Fruit fly (Drosophila melanogaster) whole organism, adult: Measurements from ENCODE around the gene Snoo.

ENCODE experiments used
- CG11617 ChIP-seq: fragments of 200-800 bp; sonication (Bioruptor generic); optimal IDR thresholded peaks from 2 replicates; lab custom pipeline; 2017; ENCODE audit warnings: mild to moderate bottlenecking, missing biosample characterization, missing genetic modification reagents, missing genetic modification characterization
- CG12768 ChIP-seq: fragments of 200-800 bp; sonication (Bioruptor generic); optimal IDR thresholded peaks from 2 replicates; lab custom pipeline; 2017; ENCODE audit warnings: missing biosample characterization, missing genetic modification characterization, mild to moderate bottlenecking, moderate library complexity, missing genetic modification reagents
- CG14711 ChIP-seq: fragments of 200-800 bp; sonication (Bioruptor generic); optimal IDR thresholded peaks from 2 replicates; lab custom pipeline; 2018; ENCODE audit warnings: missing biosample characterization, mild to moderate bottlenecking, missing genetic modification characterization, moderate library complexity
- CG1620 ChIP-seq: fragments of 200-800 bp; sonication (Bioruptor generic); optimal IDR thresholded peaks from 2 replicates; lab custom pipeline; 2016; ENCODE audit warnings: missing biosample characterization, missing genetic modification characterization
- CG33017 ChIP-seq: fragments of 200-800 bp; sonication (Bioruptor generic); optimal IDR thresholded peaks from 2 replicates; lab custom pipeline; 2018; ENCODE audit warnings: missing biosample characterization, mild to moderate bottlenecking, missing genetic modification characterization, moderate library complexity
- CG5204 ChIP-seq: fragments of 200-800 bp; sonication (Bioruptor generic); optimal IDR thresholded peaks from 2 replicates; lab custom pipeline; 2016; ENCODE audit warnings: missing biosample characterization, missing genetic modification characterization
- CG7045 ChIP-seq: fragments of 200-800 bp; sonication (Bioruptor generic); optimal IDR thresholded peaks from 2 replicates; lab custom pipeline; 2017; ENCODE audit warnings: missing biosample characterization, mild to moderate bottlenecking, missing genetic modification characterization
- CG7101 ChIP-seq: fragments of 200-800 bp; sonication (Bioruptor generic); optimal IDR thresholded peaks from 2 replicates; lab custom pipeline; 2018; ENCODE audit warnings: missing biosample characterization, mild to moderate bottlenecking, missing genetic modification characterization, moderate library complexity
- Clk ChIP-seq: fragments of 200-800 bp; sonication (Bioruptor generic); optimal IDR thresholded peaks from 2 replicates; lab custom pipeline; 2017; ENCODE audit warnings: missing biosample characterization, missing genetic modification characterization
- Crg-1 ChIP-seq: fragments of 200-800 bp; sonication (Bioruptor generic); optimal IDR thresholded peaks from 2 replicates; lab custom pipeline; 2016; ENCODE audit warnings: missing biosample characterization, missing genetic modification characterization
- Hr96 ChIP-seq: fragments of 200-800 bp; sonication (Bioruptor generic); optimal IDR thresholded peaks from 2 replicates; lab custom pipeline; 2016; ENCODE audit warnings: missing biosample characterization, missing genetic modification characterization
- Mnt ChIP-seq: fragments of 200-800 bp; sonication (Bioruptor generic); optimal IDR thresholded peaks from 2 replicates; lab custom pipeline; 2016; ENCODE audit warnings: missing biosample characterization, mild to moderate bottlenecking, missing genetic modification characterization
- bab1 ChIP-seq: fragments of 200-800 bp; sonication (Bioruptor generic); optimal IDR thresholded peaks from 3 replicates; lab custom pipeline; 2019; ENCODE audit warnings: missing biosample characterization, mild to moderate bottlenecking, missing genetic modification characterization, moderate library complexity
- cic ChIP-seq: fragments of 200-800 bp; sonication (Bioruptor generic); optimal IDR thresholded peaks from 2 replicates; lab custom pipeline; 2017; ENCODE audit warnings: missing biosample characterization, mild to moderate bottlenecking, missing genetic modification characterization, moderate library complexity
- cnc ChIP-seq, 2 experiments: fragments of >200 bp; optimal IDR thresholded peaks; 2 replicates each; lab custom pipeline; 2017
- kay ChIP-seq: fragments of 200-800 bp; sonication (Bioruptor generic); peaks from one replicate; lab custom pipeline; 2016; ENCODE audit warnings: missing biosample characterization, missing genetic modification characterization, borderline replicate concordance
- ovo ChIP-seq: fragments of 200-800 bp; sonication (Bioruptor generic); optimal IDR thresholded peaks from 2 replicates; lab custom pipeline; 2016; ENCODE audit warnings: missing biosample characterization, missing genetic modification characterization
- pad ChIP-seq: fragments of 200-800 bp; sonication (Bioruptor generic); optimal IDR thresholded peaks from 3 replicates; lab custom pipeline; 2017; ENCODE audit warnings: missing biosample characterization, missing genetic modification characterization, mild to moderate bottlenecking, moderate library complexity, missing genetic modification reagents
- tj ChIP-seq: fragments of 200-800 bp; sonication (Bioruptor generic); optimal IDR thresholded peaks from 3 replicates; lab custom pipeline; 2017; ENCODE audit warnings: missing biosample characterization, mild to moderate bottlenecking, missing genetic modification characterization, moderate library complexity
- toe ChIP-seq: fragments of 200-800 bp; sonication (Bioruptor generic); optimal IDR thresholded peaks from 2 replicates; lab custom pipeline; 2016; ENCODE audit warnings: missing biosample characterization, missing genetic modification characterization

The Snoo gene

DNA sequence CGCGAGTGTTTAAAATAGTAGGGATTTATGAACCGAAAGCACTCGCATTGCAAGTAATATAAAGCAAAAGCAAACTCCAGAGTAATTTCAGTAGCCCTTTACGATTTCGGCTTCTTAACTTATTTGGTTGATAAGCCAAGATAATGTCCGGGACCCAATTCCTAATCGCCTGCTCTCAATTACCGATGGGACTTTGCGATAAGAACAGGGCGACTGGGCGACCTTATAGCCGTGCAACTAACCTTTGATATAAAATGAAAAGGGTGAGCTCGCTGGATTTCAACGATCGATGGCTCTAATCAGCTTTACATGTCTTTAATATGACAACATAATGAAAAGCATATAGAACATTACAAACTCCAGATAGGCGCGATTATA lies 14.1 kb upstream of the Snoo start, which contains the start of gene CG7227:
Gene CG7227 (minus strand): TSS at position 72 of the 378 bp plus-strand sequence.
- TF ChIP-seq cic (GFP tag; lab: Kevin White, UChicago) (no peak), Hr96 (no peak), CG12768 (GFP tag; lab: Kevin White, UChicago) (no peak), CG5204 (GFP tag; lab: Kevin White, UChicago) (no peak), CG7045 (GFP tag; lab: Kevin White, UChicago) (no peak), CG33017 (tag; lab: Kevin White, UChicago) (no peak), Mnt (GFP tag; lab: Kevin White, UChicago) (no peak), ovo (no peak), pad (GFP tag; lab: Kevin White, UChicago) (no peak), tj (GFP tag; lab: Kevin White, UChicago) (no peak)

DNA sequence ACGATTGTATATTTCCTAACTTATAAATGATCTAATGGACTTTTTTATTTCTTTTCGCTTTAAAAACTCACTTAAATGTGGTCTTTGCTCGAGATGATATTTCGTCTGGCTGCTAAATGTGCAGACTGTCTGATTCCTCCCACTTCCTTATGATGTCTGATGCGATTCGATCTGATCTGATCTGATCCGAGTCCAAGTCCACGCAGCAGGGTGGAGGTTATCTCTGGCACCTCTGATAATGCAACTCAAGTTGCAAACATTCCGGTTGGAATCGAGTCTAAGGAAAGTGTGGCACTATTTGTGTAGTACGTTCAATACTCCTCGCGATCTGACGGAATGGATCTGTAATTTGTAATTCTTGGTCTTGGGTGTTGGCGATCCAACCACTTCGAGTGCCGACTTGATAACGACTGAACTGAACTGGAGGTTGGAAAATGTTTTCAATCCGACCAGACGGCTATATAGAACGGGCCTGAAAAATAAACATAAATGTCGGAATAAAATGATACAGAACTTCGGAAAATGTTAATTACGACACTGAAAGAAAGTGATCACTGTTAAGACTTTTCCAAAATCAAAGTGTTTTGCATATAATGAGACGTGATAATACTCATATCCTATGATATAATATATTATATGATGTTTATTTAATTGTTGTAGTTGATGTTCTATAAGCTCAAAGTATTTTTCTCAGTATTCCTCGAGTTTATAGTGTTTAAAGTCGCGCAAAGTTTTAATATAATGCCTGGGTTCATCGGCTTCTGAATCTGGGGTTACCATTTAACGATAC lies 13.5 kb upstream of the Snoo start:
- TF ChIP-seq kay (GFP tag; lab: Kevin White, UChicago): no peak
- TF ChIP-seq cnc (optimal IDR thresholded peaks at IDR 0.05; lab: Kevin White, UChicago): no peak
- TF ChIP-seq Mnt (GFP tag; lab: Kevin White, UChicago): no peak
- TF ChIP-seq CG33017 (tag; lab: Kevin White, UChicago): no peak
- no peak for TF ChIP-seq cic (GFP tag; lab: Kevin White, UChicago)
- no peak for TF ChIP-seq CG5204 (GFP tag; lab: Kevin White, UChicago)
- TF ChIP-seq CG1620 (GFP tag; lab: Kevin White, UChicago): no peak
- no peak for TF ChIP-seq CG7101 (tag; lab: Kevin White, UChicago)
- no peak for TF ChIP-seq pad (GFP tag; lab: Kevin White, UChicago)
- TF ChIP-seq Hr96: no peak
- TF ChIP-seq toe: no peak
- no peak for TF ChIP-seq Clk (GFP tag; lab: Kevin White, UChicago)
- no peak for TF ChIP-seq CG14711 (tag; lab: Kevin White, UChicago)
- TF ChIP-seq bab1 (GFP tag; lab: Kevin White, UChicago): no peak
- no peak for TF ChIP-seq ovo
- TF ChIP-seq CG7045 (GFP tag; lab: Kevin White, UChicago): no peak
- TF ChIP-seq CG11617 (GFP tag; lab: Kevin White, UChicago): no peak
- TF ChIP-seq CG12768 (GFP tag; lab: Kevin White, UChicago): no peak
- no peak for TF ChIP-seq Crg-1 (GFP tag; lab: Kevin White, UChicago)
- TF ChIP-seq tj (GFP tag; lab: Kevin White, UChicago): no peak

DNA sequence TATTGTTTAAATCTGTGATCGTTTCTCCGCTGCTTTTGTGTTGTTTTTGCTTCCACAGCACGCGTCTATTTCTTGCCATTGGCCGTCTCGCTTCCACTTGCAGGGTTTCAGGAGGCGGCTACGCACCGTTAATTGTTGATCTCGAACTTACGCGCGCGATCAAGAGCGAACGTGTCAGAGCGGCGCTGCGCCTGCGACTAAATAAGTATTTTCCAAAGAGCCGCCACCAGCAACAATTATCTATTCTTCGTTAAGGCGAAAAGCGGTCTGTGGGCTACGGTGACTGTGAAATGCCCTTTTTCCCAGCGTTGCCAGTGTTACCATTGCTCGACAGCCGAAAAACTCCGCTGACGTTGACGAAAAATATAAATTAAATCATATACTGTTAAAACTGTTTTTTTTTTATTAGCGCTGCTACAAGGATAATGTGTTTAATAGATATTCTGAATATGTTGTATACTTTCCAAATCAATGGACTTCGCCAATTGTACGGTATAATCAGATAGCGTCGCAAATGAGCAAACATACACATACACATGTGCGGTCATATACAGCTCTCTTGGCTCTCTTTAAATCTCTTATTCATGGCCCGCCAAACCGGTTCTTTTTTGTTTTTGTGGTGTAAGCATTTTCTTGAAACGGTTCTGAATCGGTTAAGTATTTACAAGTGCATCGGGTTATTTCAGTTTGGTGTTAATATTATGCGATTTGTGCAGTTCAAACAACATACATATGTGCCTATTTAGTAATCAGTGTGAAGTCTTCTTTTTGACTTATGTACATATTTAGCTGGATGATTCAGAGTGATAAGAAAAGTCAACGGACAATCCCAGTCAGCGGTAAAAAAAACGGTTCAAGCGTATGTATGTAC lies 10.2 kb upstream of the Snoo start, which contains the start of gene pes:
Gene pes (minus strand): TSS at position 201 of the 871 bp plus-strand sequence.
- TF ChIP-seq CG7045 (GFP tag; lab: Kevin White, UChicago): peak; percentile 91
- peak; percentile 77 for TF ChIP-seq ovo
- TF ChIP-seq Crg-1 (GFP tag; lab: Kevin White, UChicago): no peak
- TF ChIP-seq Mnt (GFP tag; lab: Kevin White, UChicago): peak; percentile 83
- TF ChIP-seq toe: peak; percentile 93
- TF ChIP-seq bab1 (GFP tag; lab: Kevin White, UChicago): peak; percentile 94
- peak; percentile 86 for TF ChIP-seq pad (GFP tag; lab: Kevin White, UChicago)
- TF ChIP-seq cic (GFP tag; lab: Kevin White, UChicago): peak; percentile 86
- TF ChIP-seq kay (GFP tag; lab: Kevin White, UChicago): no peak
- TF ChIP-seq CG1620 (GFP tag; lab: Kevin White, UChicago): peak; percentile 69
- TF ChIP-seq CG33017 (tag; lab: Kevin White, UChicago): no peak
- peak; percentile 88 for TF ChIP-seq Clk (GFP tag; lab: Kevin White, UChicago)
- TF ChIP-seq CG14711 (tag; lab: Kevin White, UChicago): peak; percentile 85
- TF ChIP-seq CG7101 (tag; lab: Kevin White, UChicago): no peak
- no peak for TF ChIP-seq cnc (optimal IDR thresholded peaks at IDR 0.05; lab: Kevin White, UChicago)
- TF ChIP-seq CG12768 (GFP tag; lab: Kevin White, UChicago): peak; percentile 94
- peak; percentile 92 for TF ChIP-seq Hr96
- no peak for TF ChIP-seq CG5204 (GFP tag; lab: Kevin White, UChicago)
- peak; percentile 94 for TF ChIP-seq CG11617 (GFP tag; lab: Kevin White, UChicago)
- no peak for TF ChIP-seq tj (GFP tag; lab: Kevin White, UChicago)

DNA sequence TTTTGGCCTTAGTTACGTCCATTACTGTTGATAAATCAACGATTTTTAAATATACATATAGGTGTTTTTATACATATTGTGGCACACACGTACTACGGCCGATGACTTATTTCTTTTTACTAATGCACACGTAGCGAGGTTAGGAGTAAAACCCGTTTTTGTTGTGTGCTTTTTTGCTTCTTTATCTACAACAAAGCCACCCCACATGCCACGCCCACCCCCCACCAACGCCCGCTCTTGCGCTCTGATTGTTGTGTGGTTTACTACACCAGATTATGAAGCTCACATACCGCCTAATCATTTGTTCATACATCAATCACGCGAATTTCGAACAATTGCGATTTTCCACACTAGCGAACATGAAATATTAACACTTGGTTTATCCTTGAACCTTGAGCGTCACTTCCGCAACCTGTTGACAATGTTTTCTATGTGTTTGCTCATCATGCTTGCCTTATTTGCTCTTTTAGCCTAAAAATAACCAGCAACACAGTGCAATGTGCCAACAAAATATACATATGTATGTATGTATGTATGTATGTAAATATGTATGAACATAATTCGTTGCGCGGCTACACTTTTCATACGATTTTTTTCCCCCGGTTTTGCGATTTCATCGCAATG lies 9.2 kb upstream of the Snoo start:
- TF ChIP-seq Hr96 (no peak), CG5204 (GFP tag; lab: Kevin White, UChicago) (no peak), cic (GFP tag; lab: Kevin White, UChicago) (peak; percentile 90), CG33017 (tag; lab: Kevin White, UChicago) (no peak), CG7045 (GFP tag; lab: Kevin White, UChicago) (no peak), kay (GFP tag; lab: Kevin White, UChicago) (peak; percentile 26)

DNA sequence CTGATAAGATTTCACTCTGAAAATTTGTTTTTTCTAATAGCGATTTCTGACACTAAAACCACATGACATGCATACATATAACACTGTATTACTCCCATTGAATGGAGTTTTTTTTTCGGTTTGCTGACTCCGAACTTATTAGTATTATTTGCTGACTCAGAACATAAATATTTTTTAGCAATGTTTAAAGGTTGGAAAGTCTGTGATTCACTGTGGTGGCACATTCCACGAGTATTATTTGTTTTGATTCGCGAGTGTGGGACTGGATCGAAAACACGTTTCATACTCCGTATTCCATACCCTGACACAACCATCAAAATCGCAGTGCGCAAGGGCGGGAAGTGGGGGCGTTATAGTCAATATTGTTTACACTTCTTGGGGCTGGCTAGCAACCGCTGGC lies 8.7 kb upstream of the Snoo start:
- TF ChIP-seq tj (GFP tag; lab: Kevin White, UChicago) (peak; percentile 96), Clk (GFP tag; lab: Kevin White, UChicago) (no peak), ovo (no peak), kay (GFP tag; lab: Kevin White, UChicago) (peak; percentile 90)
